Worm (Caenorhabditis elegans) whole organism, mixed stage, embryonic: ENCODE measurements around the gene glrx-21.

Experiments used
- M03D4.4 ChIP-seq: sonication (generic microtip); optimal IDR thresholded peaks from 2 replicates; lab custom pipeline; 2017; ENCODE audit warnings: mild to moderate bottlenecking, missing genetic modification characterization, missing compliant biosample characterization
- bed-3 ChIP-seq: fragments of 200-800 bp; sonication (Bioruptor generic); optimal IDR thresholded peaks from 3 replicates; lab custom pipeline; 2018; ENCODE audit warnings: mild to moderate bottlenecking, missing genetic modification characterization, moderate library complexity, missing compliant biosample characterization
- blmp-1 ChIP-seq: fragments of 150-350 bp; optimal IDR thresholded peaks from 2 replicates; lab custom pipeline; 2014; ENCODE audit warnings: missing biosample characterization, missing genetic modification characterization
- ceh-39 ChIP-seq: fragments of 150-350 bp; optimal IDR thresholded peaks from 2 replicates; lab custom pipeline; 2014; ENCODE audit warnings: missing biosample characterization, missing genetic modification characterization
- ceh-43 ChIP-seq: fragments of 200-800 bp; sonication (Bioruptor generic); optimal IDR thresholded peaks from 2 replicates; lab custom pipeline; 2018; ENCODE audit warnings: mild to moderate bottlenecking, missing genetic modification characterization, moderate library complexity, missing compliant biosample characterization
- ceh-83 ChIP-seq: fragments of 200-800 bp; sonication (Bioruptor generic); optimal IDR thresholded peaks from 2 replicates; lab custom pipeline; 2018; ENCODE audit warnings: mild to moderate bottlenecking, missing genetic modification characterization, missing compliant biosample characterization
- ces-1 ChIP-seq: fragments of 150-350 bp; optimal IDR thresholded peaks from 2 replicates; lab custom pipeline; 2014; ENCODE audit warnings: missing biosample characterization, missing genetic modification reagents, missing genetic modification characterization
- drap-1 ChIP-seq: fragments of 200-800 bp; sonication (Bioruptor generic); optimal IDR thresholded peaks from 3 replicates; lab custom pipeline; 2018; ENCODE audit warnings: mild to moderate bottlenecking, missing genetic modification characterization, missing compliant biosample characterization
- elt-1 ChIP-seq: sonication (generic microtip); optimal IDR thresholded peaks from 2 replicates; lab custom pipeline; 2017; ENCODE audit warnings: missing genetic modification characterization, mild to moderate bottlenecking, missing compliant biosample characterization, antibody characterized with exemption, moderate library complexity, borderline replicate concordance; ENCODE audit not compliant: insufficient read depth
- elt-3 ChIP-seq: fragments of 150-350 bp; optimal IDR thresholded peaks from 2 replicates; lab custom pipeline; 2014; ENCODE audit warnings: missing biosample characterization, missing genetic modification characterization
- flh-1 ChIP-seq: fragments of 200-800 bp; sonication (Bioruptor generic); optimal IDR thresholded peaks from 2 replicates; lab custom pipeline; 2018; ENCODE audit warnings: mild to moderate bottlenecking, missing genetic modification characterization, moderate library complexity, missing compliant biosample characterization
- ham-2 ChIP-seq: fragments of 200-800 bp; sonication (Bioruptor generic); optimal IDR thresholded peaks from 2 replicates; lab custom pipeline; 2018; ENCODE audit warnings: mild to moderate bottlenecking, missing genetic modification characterization, missing compliant biosample characterization
- hlh-1 ChIP-seq: fragments of 150-350 bp; optimal IDR thresholded peaks from 2 replicates; lab custom pipeline; 2014; ENCODE audit warnings: missing biosample characterization, missing genetic modification reagents, missing genetic modification characterization
- lin-13 ChIP-seq: fragments of 150-350 bp; optimal IDR thresholded peaks from 2 replicates; lab custom pipeline; 2014; ENCODE audit warnings: missing biosample characterization, missing genetic modification characterization
- lin-32 ChIP-seq: fragments of 200-800 bp; sonication (Bioruptor generic); optimal IDR thresholded peaks from 2 replicates; lab custom pipeline; 2018; ENCODE audit warnings: mild to moderate bottlenecking, missing genetic modification characterization, missing compliant biosample characterization
- lsy-2 ChIP-seq: fragments of 150-350 bp; optimal IDR thresholded peaks from 2 replicates; lab custom pipeline; 2014; ENCODE audit warnings: missing biosample characterization, missing genetic modification characterization
- mab-5 ChIP-seq: fragments of 150-350 bp; optimal IDR thresholded peaks from 2 replicates; lab custom pipeline; 2014; ENCODE audit warnings: missing biosample characterization, missing genetic modification characterization
- mep-1 ChIP-seq: fragments of 150-350 bp; optimal IDR thresholded peaks from 2 replicates; lab custom pipeline; 2017; ENCODE audit warnings: missing biosample characterization, missing genetic modification reagents, missing genetic modification characterization, inconsistent platforms
- mls-2 ChIP-seq: sonication (generic microtip); optimal IDR thresholded peaks from 2 replicates; lab custom pipeline; 2016; ENCODE audit warnings: mild to moderate bottlenecking, missing genetic modification characterization, moderate library complexity, missing compliant biosample characterization
- nhr-12 ChIP-seq: fragments of 150-350 bp; optimal IDR thresholded peaks from 2 replicates; lab custom pipeline; 2014; ENCODE audit warnings: missing biosample characterization, missing genetic modification characterization
- nhr-2 ChIP-seq: fragments of 150-350 bp; optimal IDR thresholded peaks from 2 replicates; lab custom pipeline; 2014; ENCODE audit warnings: missing biosample characterization, missing genetic modification characterization
- nhr-237 ChIP-seq: fragments of 150-350 bp; optimal IDR thresholded peaks from 2 replicates; lab custom pipeline; 2014; ENCODE audit warnings: missing biosample characterization, missing genetic modification characterization
- nhr-76 ChIP-seq: sonication (generic microtip); optimal IDR thresholded peaks from 2 replicates; lab custom pipeline; 2017; ENCODE audit warnings: missing biosample characterization, missing genetic modification characterization
- pha-4 ChIP-seq: fragments of 150-350 bp; optimal IDR thresholded peaks from 2 replicates; lab custom pipeline; 2018; ENCODE audit warnings: missing biosample characterization, missing genetic modification reagents, missing genetic modification characterization
- sem-2 ChIP-seq: fragments of 200-800 bp; sonication (Bioruptor generic); optimal IDR thresholded peaks from 2 replicates; lab custom pipeline; 2018; ENCODE audit warnings: mild to moderate bottlenecking, missing genetic modification characterization, missing compliant biosample characterization
- snpc-4 ChIP-seq: fragments of 150-350 bp; optimal IDR thresholded peaks from 2 replicates; lab custom pipeline; 2014; ENCODE audit warnings: missing biosample characterization, missing genetic modification characterization
- tbx-8 ChIP-seq: fragments of 200-800 bp; sonication (Bioruptor generic); optimal IDR thresholded peaks from 2 replicates; lab custom pipeline; 2018; ENCODE audit warnings: mild to moderate bottlenecking, missing genetic modification characterization, moderate library complexity, missing compliant biosample characterization
- unc-120 ChIP-seq: sonication (generic microtip); optimal IDR thresholded peaks from 2 replicates; lab custom pipeline; 2017; ENCODE audit warnings: missing genetic modification characterization, missing compliant biosample characterization; ENCODE audit not compliant: poor library complexity, severe bottlenecking
- unc-39 ChIP-seq: fragments of 150-350 bp; optimal IDR thresholded peaks from 2 replicates; lab custom pipeline; 2014; ENCODE audit warnings: missing biosample characterization, missing genetic modification characterization
- unc-62 ChIP-seq: fragments of 150-350 bp; optimal IDR thresholded peaks from 2 replicates; lab custom pipeline; 2014; ENCODE audit warnings: missing biosample characterization, missing genetic modification reagents, missing genetic modification characterization
- zip-8 ChIP-seq: fragments of 150-350 bp; optimal IDR thresholded peaks from 2 replicates; lab custom pipeline; 2014; ENCODE audit warnings: missing biosample characterization, missing genetic modification characterization

glrx-21 gene

DNA sequence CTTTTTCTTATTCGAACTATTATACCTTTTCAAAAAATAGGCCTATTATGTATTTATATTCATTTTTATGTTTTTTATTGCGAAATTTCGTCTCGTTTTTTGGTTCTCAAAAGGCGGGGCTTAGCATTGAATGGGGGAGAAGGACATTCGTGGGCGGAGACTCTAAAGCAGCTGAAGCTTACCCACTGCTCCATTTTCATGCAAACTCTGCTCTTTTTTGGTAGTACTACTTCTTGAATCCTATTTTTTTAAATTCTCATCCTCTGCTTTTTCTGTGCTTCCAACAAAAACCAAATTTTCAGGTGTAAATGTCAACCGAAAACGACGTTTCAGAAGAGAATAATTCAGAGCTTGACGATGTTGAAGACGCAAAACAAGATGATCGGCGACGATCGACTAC is 4.5 kb downstream of the glrx-21 start, which contains the start of gene ZK121.2:
ZK121.2 (plus strand) TSS at position 301 of the 400 bp plus-strand sequence.
- TF ChIP-seq lin-32 (GFP tag; lab: Kevin White, UChicago) (no peak), ces-1 (GFP tag; lab: Kevin White, UChicago) (no peak), tbx-8 (GFP tag; lab: Kevin White, UChicago) (no peak), nhr-2 (tag; lab: Kevin White, UChicago) (no peak), bed-3 (GFP tag; lab: Kevin White, UChicago) (no peak), snpc-4 (tag; lab: Kevin White, UChicago) (no peak), nhr-12 (tag; lab: Kevin White, UChicago) (no peak), ceh-43 (GFP tag; lab: Kevin White, UChicago) (no peak), lin-13 (tag; lab: Kevin White, UChicago) (no peak), nhr-76 (tag; lab: Kevin White, UChicago) (no peak), elt-1 (tag; lab: Kevin White, UChicago) (no peak), mab-5 (tag; lab: Kevin White, UChicago) (no peak), ham-2 (GFP tag; lab: Kevin White, UChicago) (no peak), elt-3 (no peak), M03D4.4 (no peak), drap-1 (GFP tag; lab: Kevin White, UChicago) (no peak), sem-2 (no peak), pha-4 (no peak), ceh-83 (GFP tag; lab: Kevin White, UChicago) (no peak), nhr-237 (tag; lab: Kevin White, UChicago) (no peak)

DNA sequence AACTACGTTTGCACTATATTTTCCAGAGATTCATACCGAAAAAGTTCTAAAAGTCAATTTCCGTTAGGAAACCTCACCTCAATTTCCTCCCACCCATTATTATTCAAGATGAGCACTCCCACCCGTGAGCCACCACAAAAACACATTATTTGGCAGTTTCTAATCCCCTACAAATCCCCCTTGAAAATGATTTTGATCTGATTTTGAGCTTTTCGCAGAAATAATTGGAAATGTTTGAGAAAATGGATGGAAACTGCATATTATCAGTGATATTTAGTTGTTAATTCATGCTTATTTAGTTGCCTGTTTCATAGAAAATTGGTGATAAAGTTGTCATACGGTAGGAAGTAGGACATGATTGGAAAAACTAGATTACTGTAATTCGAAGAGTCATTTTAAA is 5.4 kb downstream of the glrx-21 start:
- TF ChIP-seq unc-39 (tag; lab: Kevin White, UChicago) (no peak), lsy-2 (tag; lab: Kevin White, UChicago) (no peak), mep-1 (tag; lab: Kevin White, UChicago) (no peak), snpc-4 (tag; lab: Kevin White, UChicago) (no peak), ceh-39 (tag; lab: Kevin White, UChicago) (no peak), pha-4 (no peak), elt-3 (no peak), nhr-76 (tag; lab: Kevin White, UChicago) (no peak), sem-2 (no peak), zip-8 (no peak), nhr-2 (tag; lab: Kevin White, UChicago) (no peak), lin-32 (GFP tag; lab: Kevin White, UChicago) (no peak), unc-62 (no peak), blmp-1 (tag; lab: Kevin White, UChicago) (no peak), ceh-43 (GFP tag; lab: Kevin White, UChicago) (no peak), M03D4.4 (no peak), mls-2 (tag; lab: Kevin White, UChicago) (no peak), nhr-237 (tag; lab: Kevin White, UChicago) (no peak)

DNA sequence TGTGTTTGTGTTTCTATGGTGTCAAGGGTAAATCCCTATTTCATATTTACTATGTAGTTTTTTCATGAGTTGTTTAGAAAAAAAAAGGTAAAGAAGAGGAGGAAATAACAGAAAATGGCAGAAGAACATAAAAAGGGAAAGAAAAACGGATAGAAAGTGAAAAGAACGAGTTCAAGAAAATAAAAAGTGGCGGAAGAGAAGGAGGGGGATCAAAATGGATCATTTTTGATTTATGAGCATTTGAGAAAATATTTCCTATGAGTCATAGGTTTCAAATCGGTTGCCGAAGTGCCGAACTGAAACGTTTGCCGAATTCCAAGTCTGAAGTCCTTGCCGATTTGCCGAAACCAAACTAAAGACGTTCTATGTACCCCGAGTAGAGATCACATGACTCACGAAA is 7.1 kb downstream of the glrx-21 start:
- TF ChIP-seq lin-13 (tag; lab: Kevin White, UChicago) (no peak), nhr-2 (tag; lab: Kevin White, UChicago) (no peak), ham-2 (GFP tag; lab: Kevin White, UChicago) (no peak), snpc-4 (tag; lab: Kevin White, UChicago) (no peak), tbx-8 (GFP tag; lab: Kevin White, UChicago) (no peak), sem-2 (no peak), pha-4 (no peak), bed-3 (GFP tag; lab: Kevin White, UChicago) (no peak), mab-5 (tag; lab: Kevin White, UChicago) (no peak), unc-62 (no peak), lin-32 (GFP tag; lab: Kevin White, UChicago) (no peak), drap-1 (GFP tag; lab: Kevin White, UChicago) (no peak), ceh-43 (GFP tag; lab: Kevin White, UChicago) (no peak), mls-2 (tag; lab: Kevin White, UChicago) (no peak), flh-1 (no peak)

DNA sequence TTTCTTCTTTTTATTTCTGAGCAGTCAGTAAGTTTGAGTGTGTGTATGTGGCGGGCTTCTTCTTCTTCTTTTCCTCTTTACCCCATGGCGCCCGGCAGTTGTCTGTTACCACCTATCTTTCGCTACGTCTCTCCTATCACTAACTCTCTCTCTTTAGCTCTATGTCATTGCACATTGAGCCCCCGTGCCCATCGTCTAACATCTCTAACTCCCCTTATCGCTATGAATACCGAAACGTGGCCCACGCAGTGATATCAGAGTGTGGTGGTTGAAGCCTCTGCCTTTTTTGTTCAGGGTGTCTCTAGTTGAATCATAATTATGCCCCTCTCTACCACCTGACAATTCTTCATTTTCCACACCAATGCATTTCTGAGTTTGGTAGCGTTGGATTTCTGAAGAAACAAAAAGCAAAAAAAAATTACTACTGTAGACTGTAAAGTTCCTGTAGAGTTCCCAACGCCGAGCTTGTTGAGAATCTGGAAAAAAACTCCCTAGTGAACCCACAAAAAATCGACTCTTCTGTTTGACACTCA is 11.3 kb downstream of the glrx-21 start:
- no peak for TF ChIP-seq lin-13 (tag; lab: Kevin White, UChicago)
- no peak for TF ChIP-seq ces-1 (GFP tag; lab: Kevin White, UChicago)
- peak; percentile 9 for TF ChIP-seq hlh-1 (tag; lab: Kevin White, UChicago)
- TF ChIP-seq unc-120 (tag; lab: Kevin White, UChicago), result peak; percentile 20
